Fruit fly (Drosophila melanogaster) whole organism: ENCODE results near the gene CG12766.

Experiments used
- CG8478 ChIP-seq: fragments of >200 bp; optimal IDR thresholded peaks from 2 replicates; lab custom pipeline; 2018; ENCODE audit warnings: inconsistent platforms
- Dll ChIP-seq: fragments of >200 bp; optimal IDR thresholded peaks from 2 replicates; lab custom pipeline; 2017
- pan ChIP-seq: fragments of >200 bp; optimal IDR thresholded peaks from 2 replicates; lab custom pipeline; 2017
- psq ChIP-seq: fragments of >200 bp; optimal IDR thresholded peaks from 2 replicates; lab custom pipeline; 2017
- usp ChIP-seq: fragments of >200 bp; optimal IDR thresholded peaks from 2 replicates; lab custom pipeline; 2017; ENCODE audit warnings: missing biosample characterization, missing genetic modification characterization, mixed read lengths

DNA sequence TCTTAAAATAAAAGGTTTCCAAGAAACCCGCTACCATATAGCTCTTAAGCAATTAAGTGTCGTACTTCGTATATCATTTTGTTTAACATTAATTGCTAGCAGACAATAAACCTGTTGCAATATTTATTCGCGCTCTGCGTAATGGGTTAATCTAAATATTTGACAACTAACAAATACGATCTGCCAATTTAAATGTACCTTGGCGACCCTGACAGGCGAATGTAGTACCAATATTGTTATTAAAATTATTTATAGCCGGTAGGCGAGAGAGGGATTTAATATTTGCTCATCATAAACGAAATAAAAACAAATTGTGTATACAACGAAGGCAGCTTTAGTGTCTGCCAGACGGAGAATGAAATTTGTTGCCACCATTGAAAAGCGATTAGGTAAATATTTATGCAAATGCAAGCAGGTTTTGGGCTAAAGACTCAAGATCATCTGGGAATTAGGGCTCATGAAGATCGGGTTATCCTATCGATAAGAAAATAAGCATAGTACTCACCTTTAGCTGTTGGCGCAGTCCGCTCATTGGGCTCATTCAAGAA is 7.1 kb downstream of the CG12766 start:
- TF ChIP-seq CG8478 (lab: Kevin White, UChicago) (no peak), usp (no peak), Dll (lab: Kevin White, UChicago) (no peak), pan (lab: Kevin White, UChicago) (no peak), psq (lab: Kevin White, UChicago) (no peak)
